Worm (Caenorhabditis elegans) whole organism, mixed stage, embryonic: ENCODE measurements around the gene F14H3.4.

ENCODE experiments used
- M03D4.4 ChIP-seq: sonication (generic microtip); optimal IDR thresholded peaks from 2 replicates; lab custom pipeline; 2017; ENCODE audit warnings: mild to moderate bottlenecking, missing genetic modification characterization, missing compliant biosample characterization
- bed-3 ChIP-seq: fragments of 200-800 bp; sonication (Bioruptor generic); optimal IDR thresholded peaks from 3 replicates; lab custom pipeline; 2018; ENCODE audit warnings: mild to moderate bottlenecking, missing genetic modification characterization, moderate library complexity, missing compliant biosample characterization
- blmp-1 ChIP-seq: fragments of 150-350 bp; optimal IDR thresholded peaks from 2 replicates; lab custom pipeline; 2014; ENCODE audit warnings: missing biosample characterization, missing genetic modification characterization
- ceh-39 ChIP-seq: fragments of 150-350 bp; optimal IDR thresholded peaks from 2 replicates; lab custom pipeline; 2014; ENCODE audit warnings: missing biosample characterization, missing genetic modification characterization
- ceh-43 ChIP-seq: fragments of 200-800 bp; sonication (Bioruptor generic); optimal IDR thresholded peaks from 2 replicates; lab custom pipeline; 2018; ENCODE audit warnings: mild to moderate bottlenecking, missing genetic modification characterization, moderate library complexity, missing compliant biosample characterization
- ceh-83 ChIP-seq: fragments of 200-800 bp; sonication (Bioruptor generic); optimal IDR thresholded peaks from 2 replicates; lab custom pipeline; 2018; ENCODE audit warnings: mild to moderate bottlenecking, missing genetic modification characterization, missing compliant biosample characterization
- cnd-1 ChIP-seq: fragments of 200-800 bp; sonication (Bioruptor generic); optimal IDR thresholded peaks from 2 replicates; lab custom pipeline; 2018; ENCODE audit warnings: mild to moderate bottlenecking, missing genetic modification characterization, missing compliant biosample characterization
- drap-1 ChIP-seq: fragments of 200-800 bp; sonication (Bioruptor generic); optimal IDR thresholded peaks from 3 replicates; lab custom pipeline; 2018; ENCODE audit warnings: mild to moderate bottlenecking, missing genetic modification characterization, missing compliant biosample characterization
- elt-1 ChIP-seq: sonication (generic microtip); optimal IDR thresholded peaks from 2 replicates; lab custom pipeline; 2017; ENCODE audit warnings: missing genetic modification characterization, mild to moderate bottlenecking, missing compliant biosample characterization, antibody characterized with exemption, moderate library complexity, borderline replicate concordance; ENCODE audit not compliant: insufficient read depth
- elt-3 ChIP-seq: fragments of 150-350 bp; optimal IDR thresholded peaks from 2 replicates; lab custom pipeline; 2014; ENCODE audit warnings: missing biosample characterization, missing genetic modification characterization
- ham-2 ChIP-seq: fragments of 200-800 bp; sonication (Bioruptor generic); optimal IDR thresholded peaks from 2 replicates; lab custom pipeline; 2018; ENCODE audit warnings: mild to moderate bottlenecking, missing genetic modification characterization, missing compliant biosample characterization
- hlh-1 ChIP-seq: fragments of 150-350 bp; optimal IDR thresholded peaks from 2 replicates; lab custom pipeline; 2014; ENCODE audit warnings: missing biosample characterization, missing genetic modification reagents, missing genetic modification characterization
- lin-32 ChIP-seq: fragments of 200-800 bp; sonication (Bioruptor generic); optimal IDR thresholded peaks from 2 replicates; lab custom pipeline; 2018; ENCODE audit warnings: mild to moderate bottlenecking, missing genetic modification characterization, missing compliant biosample characterization
- lsy-2 ChIP-seq: fragments of 150-350 bp; optimal IDR thresholded peaks from 2 replicates; lab custom pipeline; 2014; ENCODE audit warnings: missing biosample characterization, missing genetic modification characterization
- mab-5 ChIP-seq: fragments of 150-350 bp; optimal IDR thresholded peaks from 2 replicates; lab custom pipeline; 2014; ENCODE audit warnings: missing biosample characterization, missing genetic modification characterization
- nhr-12 ChIP-seq: fragments of 150-350 bp; optimal IDR thresholded peaks from 2 replicates; lab custom pipeline; 2014; ENCODE audit warnings: missing biosample characterization, missing genetic modification characterization
- nhr-2 ChIP-seq: fragments of 150-350 bp; optimal IDR thresholded peaks from 2 replicates; lab custom pipeline; 2014; ENCODE audit warnings: missing biosample characterization, missing genetic modification characterization
- nhr-237 ChIP-seq: fragments of 150-350 bp; optimal IDR thresholded peaks from 2 replicates; lab custom pipeline; 2014; ENCODE audit warnings: missing biosample characterization, missing genetic modification characterization
- nhr-28 ChIP-seq: fragments of 150-350 bp; optimal IDR thresholded peaks from 2 replicates; lab custom pipeline; 2014; ENCODE audit warnings: missing biosample characterization, missing genetic modification characterization
- nhr-76 ChIP-seq: sonication (generic microtip); optimal IDR thresholded peaks from 2 replicates; lab custom pipeline; 2017; ENCODE audit warnings: missing biosample characterization, missing genetic modification characterization
- pha-4 ChIP-seq: fragments of 150-350 bp; optimal IDR thresholded peaks from 2 replicates; lab custom pipeline; 2018; ENCODE audit warnings: missing biosample characterization, missing genetic modification reagents, missing genetic modification characterization
- sem-2 ChIP-seq: fragments of 200-800 bp; sonication (Bioruptor generic); optimal IDR thresholded peaks from 2 replicates; lab custom pipeline; 2018; ENCODE audit warnings: mild to moderate bottlenecking, missing genetic modification characterization, missing compliant biosample characterization
- snpc-4 ChIP-seq: fragments of 150-350 bp; optimal IDR thresholded peaks from 2 replicates; lab custom pipeline; 2014; ENCODE audit warnings: missing biosample characterization, missing genetic modification characterization
- sptf-1 ChIP-seq: sonication (generic microtip); optimal IDR thresholded peaks from 2 replicates; lab custom pipeline; 2017; ENCODE audit warnings: mild to moderate bottlenecking, missing genetic modification characterization, moderate library complexity, missing compliant biosample characterization
- unc-120 ChIP-seq: sonication (generic microtip); optimal IDR thresholded peaks from 2 replicates; lab custom pipeline; 2017; ENCODE audit warnings: missing genetic modification characterization, missing compliant biosample characterization; ENCODE audit not compliant: poor library complexity, severe bottlenecking
- unc-39 ChIP-seq: fragments of 150-350 bp; optimal IDR thresholded peaks from 2 replicates; lab custom pipeline; 2014; ENCODE audit warnings: missing biosample characterization, missing genetic modification characterization
- unc-62 ChIP-seq: fragments of 150-350 bp; optimal IDR thresholded peaks from 2 replicates; lab custom pipeline; 2014; ENCODE audit warnings: missing biosample characterization, missing genetic modification reagents, missing genetic modification characterization
- zip-8 ChIP-seq: fragments of 150-350 bp; optimal IDR thresholded peaks from 2 replicates; lab custom pipeline; 2014; ENCODE audit warnings: missing biosample characterization, missing genetic modification characterization
- ztf-11 ChIP-seq: fragments of 150-350 bp; optimal IDR thresholded peaks from 2 replicates; lab custom pipeline; 2014; ENCODE audit warnings: missing biosample characterization, missing genetic modification characterization

Gene F14H3.4

DNA sequence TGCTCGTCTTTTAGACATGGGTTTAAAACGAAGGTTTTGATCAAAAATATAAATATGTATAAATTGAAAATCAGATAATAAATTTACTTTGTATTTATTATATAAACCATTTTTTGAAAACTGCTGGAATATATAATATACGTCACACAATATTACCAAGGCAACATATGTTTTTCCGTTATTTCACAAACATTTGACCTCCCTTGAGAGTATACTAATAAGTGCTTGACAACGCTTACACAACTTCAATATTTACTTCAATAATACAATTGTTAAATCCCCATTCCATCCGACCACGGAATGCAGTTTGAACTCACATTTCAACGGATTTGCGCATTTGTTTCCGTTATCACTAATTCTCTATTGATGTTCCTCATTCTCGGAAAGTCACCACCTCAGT lies 7.4 kb downstream of the F14H3.4 start, which contains the start of gene str-198:
str-198 (plus strand) TSS at position 301 of the 400 bp plus-strand sequence.
- TF ChIP-seq lin-32 (no peak), elt-1 (tag; lab: Kevin White, UChicago) (no peak), cnd-1 (no peak), ham-2 (no peak), lsy-2 (tag; lab: Kevin White, UChicago) (no peak), nhr-76 (tag; lab: Kevin White, UChicago) (no peak)

DNA sequence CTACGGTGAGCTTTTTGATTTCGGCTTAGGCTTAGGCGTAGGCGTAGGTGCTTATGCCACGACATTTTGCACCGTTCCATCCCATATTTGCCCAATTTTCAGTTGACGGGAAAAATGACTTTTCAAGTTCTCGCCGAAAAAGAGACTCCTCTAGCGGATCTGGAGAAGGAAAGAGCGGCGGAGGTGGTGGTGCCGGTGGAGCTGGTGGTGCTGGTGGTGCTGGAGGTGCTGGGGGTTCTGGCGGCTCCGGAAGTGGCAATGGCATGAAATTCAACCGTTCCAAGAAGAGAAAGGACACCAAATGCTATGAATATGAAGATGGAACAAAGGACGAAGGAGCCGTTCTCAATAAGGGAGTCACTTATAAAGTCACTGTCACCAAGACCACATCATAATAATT lies 7.8 kb downstream of the F14H3.4 start:
- TF ChIP-seq elt-1 (tag; lab: Kevin White, UChicago) (no peak), sptf-1 (tag; lab: Kevin White, UChicago) (no peak), nhr-12 (tag; lab: Kevin White, UChicago) (no peak), lsy-2 (tag; lab: Kevin White, UChicago) (no peak), unc-39 (tag; lab: Kevin White, UChicago) (no peak), pha-4 (tag; lab: Kevin White, UChicago) (no peak), drap-1 (GFP tag; lab: Kevin White, UChicago) (no peak), snpc-4 (tag; lab: Kevin White, UChicago) (no peak), blmp-1 (no peak), nhr-28 (tag; lab: Kevin White, UChicago) (no peak), M03D4.4 (tag; lab: Kevin White, UChicago) (no peak), mab-5 (no peak), ceh-39 (tag; lab: Kevin White, UChicago) (no peak), ham-2 (no peak)

DNA sequence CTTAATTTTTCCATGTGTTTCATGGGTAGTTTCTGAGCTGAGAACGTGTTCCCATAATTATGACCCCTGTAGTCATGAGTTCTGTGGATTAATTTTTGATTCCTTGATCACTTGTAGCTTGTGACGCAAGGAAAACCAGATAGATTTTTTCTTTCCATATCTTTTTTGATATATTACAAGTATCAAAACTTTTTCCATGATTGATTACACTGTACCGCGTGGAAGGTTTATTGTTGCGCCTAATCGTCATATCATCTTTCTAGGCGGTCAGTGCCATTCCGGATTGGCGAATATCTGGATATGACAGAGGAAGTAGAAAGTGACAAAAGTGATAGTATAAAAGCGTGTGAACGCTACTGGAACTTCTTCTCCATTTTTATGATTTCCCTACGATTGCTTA lies 8.3 kb downstream of the F14H3.4 start, which contains the start of gene ZK285.2:
ZK285.2 (plus strand) TSS at position 301 of the 400 bp plus-strand sequence.
- TF ChIP-seq ztf-11 (tag; lab: Kevin White, UChicago), result no peak
- no peak for TF ChIP-seq hlh-1
- no peak for TF ChIP-seq unc-62 (GFP tag; lab: Kevin White, UChicago)
- no peak for TF ChIP-seq blmp-1
- no peak for TF ChIP-seq nhr-2 (tag; lab: Kevin White, UChicago)
- no peak for TF ChIP-seq bed-3
- no peak for TF ChIP-seq nhr-76 (tag; lab: Kevin White, UChicago)
- no peak for TF ChIP-seq ceh-83 (GFP tag; lab: Kevin White, UChicago)
- no peak for TF ChIP-seq ceh-43 (GFP tag; lab: Kevin White, UChicago)
- no peak for TF ChIP-seq unc-120 (tag; lab: Kevin White, UChicago)
- TF ChIP-seq ceh-39 (tag; lab: Kevin White, UChicago), result no peak

DNA sequence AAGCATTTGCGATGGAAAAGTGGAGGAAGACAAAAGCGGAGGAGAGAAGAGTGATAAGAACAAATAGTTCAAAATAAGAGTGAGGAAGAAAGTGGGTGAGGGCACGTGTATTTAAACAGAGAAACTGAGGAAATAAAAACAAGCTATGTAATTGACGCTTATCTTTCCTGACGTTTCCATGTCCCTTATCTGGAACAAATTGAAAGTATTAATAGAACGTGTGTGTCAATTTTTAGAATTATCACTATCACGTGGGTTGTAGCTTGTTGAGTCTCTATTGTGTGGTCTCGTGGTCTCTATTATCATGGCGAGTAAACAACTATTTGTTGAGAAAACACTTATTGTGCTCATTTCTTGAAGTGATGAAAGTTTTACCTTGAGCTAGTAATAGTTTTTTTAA lies 9.0 kb downstream of the F14H3.4 start, which contains the start of gene T10C6.15:
T10C6.15 (minus strand) TSS at position 104 of the 400 bp plus-strand sequence.
- TF ChIP-seq unc-39 (tag; lab: Kevin White, UChicago), result no peak
- TF ChIP-seq elt-3 (tag; lab: Kevin White, UChicago), result no peak
- no peak for TF ChIP-seq snpc-4 (tag; lab: Kevin White, UChicago)

DNA sequence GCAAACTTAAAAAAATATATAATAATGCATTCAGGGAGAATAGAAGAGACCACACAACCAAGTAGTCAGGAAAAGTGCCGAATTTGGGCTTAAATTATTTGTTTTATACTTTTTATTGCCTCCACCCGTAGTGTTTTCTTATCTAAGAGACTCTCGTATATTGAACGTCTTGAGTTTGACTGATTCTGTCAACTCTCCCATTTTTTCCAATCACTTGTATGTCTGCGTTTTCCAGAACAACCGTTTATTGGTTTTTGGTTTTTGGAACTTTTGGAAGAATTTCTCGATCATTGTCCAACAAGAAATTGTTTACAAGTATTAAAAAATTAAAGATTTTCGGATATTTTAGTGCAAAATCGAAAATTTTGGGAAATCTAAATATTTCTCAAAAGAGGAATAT lies 11.2 kb downstream of the F14H3.4 start:
- no peak for TF ChIP-seq nhr-237 (tag; lab: Kevin White, UChicago)
- no peak for TF ChIP-seq unc-62 (GFP tag; lab: Kevin White, UChicago)
- no peak for TF ChIP-seq zip-8
- TF ChIP-seq M03D4.4 (tag; lab: Kevin White, UChicago), result no peak
- no peak for TF ChIP-seq nhr-2 (tag; lab: Kevin White, UChicago)

DNA sequence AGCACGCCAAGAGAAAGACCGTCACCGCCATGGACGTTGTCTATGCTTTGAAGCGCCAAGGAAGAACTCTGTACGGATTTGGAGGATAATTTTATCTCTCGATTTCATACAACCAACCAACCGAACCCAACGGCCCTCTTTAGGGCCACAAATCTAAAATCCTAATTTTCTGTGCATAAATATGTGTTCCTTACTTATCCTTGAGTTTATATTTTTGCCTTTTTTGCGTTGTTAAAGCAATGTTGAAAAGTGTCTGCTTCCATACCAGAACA lies 12.2 kb downstream of the F14H3.4 start:
- TF ChIP-seq zip-8 (peak; percentile 24), hlh-1 (no peak), nhr-12 (tag; lab: Kevin White, UChicago) (no peak), sem-2 (GFP tag; lab: Kevin White, UChicago) (peak; percentile 9)
- TF ChIP-seq, all 35 proteins: peak for 2
